Fruit fly (Drosophila melanogaster): Measurements from ENCODE around the gene Apoltp.

DNA sequence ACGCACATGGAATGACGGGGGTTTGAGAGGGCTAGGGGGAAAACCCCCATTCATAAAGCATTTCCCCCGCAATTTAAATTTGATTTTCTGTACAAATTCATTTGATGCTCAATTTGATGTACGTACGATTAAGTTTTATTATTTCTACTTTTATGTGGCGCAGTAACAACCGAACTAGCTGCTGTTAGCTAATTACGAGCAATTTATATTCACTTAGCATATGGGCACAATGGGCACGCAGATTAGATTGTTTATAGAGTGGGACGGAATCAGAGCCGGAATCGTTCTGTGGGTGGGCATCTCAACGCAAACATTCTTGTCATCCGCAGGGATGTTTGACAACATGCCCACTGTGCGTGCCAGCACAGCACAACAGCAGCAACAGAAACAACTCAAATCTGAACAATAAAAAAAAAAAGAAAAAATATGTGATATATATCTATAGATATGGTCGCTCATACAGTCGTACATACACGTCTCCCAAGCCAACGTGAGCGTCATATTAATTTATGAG is 37.0 kb downstream of the Apoltp start:
- no peak for TF ChIP-seq h (optimal IDR thresholded peaks at IDR 0.05)
- TF ChIP-seq psq (optimal IDR thresholded peaks at IDR 0.05): no peak
- no peak for TF ChIP-seq Sin3A (optimal IDR thresholded peaks at IDR 0.05)

All from Kc167 (cell line).